Fruit fly (Drosophila melanogaster) whole organism, embryonic: ENCODE measurements around the gene Hr83.

Experiments
- CG10274 ChIP-seq: fragments of 200-800 bp; sonication (Bioruptor generic); optimal IDR thresholded peaks from 3 replicates; lab custom pipeline; 2017; ENCODE audit warnings: missing biosample characterization, mild to moderate bottlenecking, missing genetic modification characterization
- CG11696 ChIP-seq: fragments of 200-800 bp; sonication (Bioruptor generic); IDR thresholded peaks from 2 replicates; pipeline ENCODE4 v1.3.6; 2022; ENCODE audit warnings: missing biosample characterization, missing genetic modification characterization
- CG12104 ChIP-seq: fragments of 200-800 bp; sonication (Bioruptor generic); optimal IDR thresholded peaks from 3 replicates; lab custom pipeline; 2016; ENCODE audit warnings: missing biosample characterization, missing genetic modification characterization
- CG14050 ChIP-seq: fragments of 200-800 bp; sonication (Bioruptor generic); IDR thresholded peaks from 3 replicates; pipeline ENCODE4 v1.3.6; 2022; ENCODE audit warnings: missing biosample characterization, missing genetic modification characterization
- CG15011 ChIP-seq: fragments of 200-800 bp; sonication (Bioruptor generic); optimal IDR thresholded peaks from 3 replicates; lab custom pipeline; 2018; ENCODE audit warnings: missing biosample characterization, mild to moderate bottlenecking, missing genetic modification characterization
- CG15479 ChIP-seq: fragments of 200-800 bp; sonication (Bioruptor generic); optimal IDR thresholded peaks from 3 replicates; lab custom pipeline; 2019; ENCODE audit warnings: missing biosample characterization, mild to moderate bottlenecking, missing genetic modification characterization, moderate library complexity
- CG16813 ChIP-seq: fragments of 200-800 bp; sonication (Bioruptor generic); IDR thresholded peaks from 3 replicates; pipeline ENCODE4 v1.3.6; 2022; ENCODE audit warnings: missing biosample characterization, missing genetic modification characterization; ENCODE audit not compliant: partially characterized antibody
- CG2199 ChIP-seq: fragments of 200-800 bp; sonication (Bioruptor generic); IDR thresholded peaks from 3 replicates; pipeline ENCODE4 v1.3.6; 2022; ENCODE audit warnings: missing biosample characterization, missing genetic modification characterization
- CG2202 ChIP-seq: fragments of 200-800 bp; sonication (Bioruptor generic); optimal IDR thresholded peaks from 2 replicates; lab custom pipeline; 2018; ENCODE audit warnings: missing biosample characterization, mild to moderate bottlenecking, missing genetic modification characterization
- CG31388 ChIP-seq: fragments of 200-800 bp; sonication (Bioruptor generic); optimal IDR thresholded peaks from 2 replicates; lab custom pipeline; 2016; ENCODE audit warnings: missing biosample characterization, missing genetic modification characterization
- CG33557 ChIP-seq: fragments of 200-800 bp; sonication (Bioruptor generic); optimal IDR thresholded peaks from 2 replicates; lab custom pipeline; 2019; ENCODE audit warnings: missing biosample characterization, mild to moderate bottlenecking, missing genetic modification characterization, moderate library complexity
- CG3726 ChIP-seq: fragments of 200-800 bp; sonication (Bioruptor generic); IDR thresholded peaks from 3 replicates; pipeline ENCODE4, ENCODE4 v1.3.6; 2022; ENCODE audit warnings: missing biosample characterization, missing genetic modification characterization
- CG4360 ChIP-seq: fragments of 200-800 bp; sonication (Bioruptor generic); IDR thresholded peaks from 2 replicates; pipeline ENCODE4 v1.3.6; 2022; ENCODE audit warnings: missing biosample characterization, missing genetic modification characterization
- CG6175 ChIP-seq: fragments of 200-800 bp; sonication (Bioruptor generic); IDR thresholded peaks from 3 replicates; pipeline ENCODE4 v1.3.6; 2022; ENCODE audit warnings: missing biosample characterization, missing genetic modification characterization
- CG7556 ChIP-seq: fragments of 200-800 bp; sonication (Bioruptor generic); optimal IDR thresholded peaks from 2 replicates; lab custom pipeline; 2017; ENCODE audit warnings: missing biosample characterization, mild to moderate bottlenecking, missing genetic modification characterization
- CG8089 ChIP-seq: fragments of 200-800 bp; sonication (Bioruptor generic); optimal IDR thresholded peaks from 3 replicates; lab custom pipeline; 2016; ENCODE audit warnings: missing biosample characterization, missing genetic modification characterization
- CG8478 ChIP-seq: fragments of >200 bp; optimal IDR thresholded peaks from 2 replicates; lab custom pipeline; 2018
- Dp ChIP-seq: fragments of 200-800 bp; sonication (Bioruptor generic); optimal IDR thresholded peaks from 2 replicates; lab custom pipeline; 2018; ENCODE audit warnings: missing biosample characterization, mild to moderate bottlenecking, missing genetic modification characterization, moderate library complexity
- Elba2 ChIP-seq: fragments of 200-800 bp; sonication (Bioruptor generic); optimal IDR thresholded peaks from 3 replicates; lab custom pipeline; 2016; ENCODE audit warnings: missing biosample characterization, missing genetic modification characterization
- Fer3 ChIP-seq: fragments of 200-800 bp; sonication (Bioruptor generic); optimal IDR thresholded peaks from 2 replicates; lab custom pipeline; 2018; ENCODE audit warnings: missing biosample characterization, mild to moderate bottlenecking, missing genetic modification characterization, moderate library complexity
- HmgZ ChIP-seq: fragments of 200-800 bp; sonication (Bioruptor generic); optimal IDR thresholded peaks from 2 replicates; lab custom pipeline; 2018; ENCODE audit warnings: missing biosample characterization, mild to moderate bottlenecking, missing genetic modification characterization
- Hmx ChIP-seq: fragments of 200-800 bp; sonication (Bioruptor generic); optimal IDR thresholded peaks from 2 replicates; lab custom pipeline; 2016; ENCODE audit warnings: missing biosample characterization, missing genetic modification characterization
- Hr78 ChIP-seq, 2 experiments: fragments of 200-800 bp in 1 of 2; fragments of >200 bp in 1 of 2; sonication (Bioruptor generic) in 1 of 2; optimal IDR thresholded peaks; 2 replicates each; lab custom pipeline; 2017 to 2019; ENCODE audit warnings: missing biosample characterization in 2 of 2, missing genetic modification characterization in 2 of 2, mild to moderate bottlenecking in 1 of 2, moderate library complexity in 1 of 2
- Lhr ChIP-seq: fragments of 200-800 bp; sonication (Bioruptor generic); optimal IDR thresholded peaks from 3 replicates; lab custom pipeline; 2017; ENCODE audit warnings: mild to moderate bottlenecking, missing biosample characterization, missing genetic modification reagents, missing genetic modification characterization
- Opbp ChIP-seq: fragments of 200-800 bp; sonication (Bioruptor generic); IDR thresholded peaks from 3 replicates; pipeline ENCODE4 v1.3.6; 2022; ENCODE audit warnings: missing biosample characterization, missing genetic modification characterization; ENCODE audit not compliant: partially characterized antibody
- Optix ChIP-seq: fragments of 200-800 bp; sonication (Bioruptor generic); IDR thresholded peaks from 3 replicates; pipeline ENCODE4 v1.3.6; 2022; ENCODE audit warnings: missing biosample characterization, missing genetic modification characterization
- Poxn ChIP-seq: fragments of 200-800 bp; sonication (Bioruptor generic); IDR thresholded peaks from 2 replicates; pipeline ENCODE4 v1.3.6; 2022; ENCODE audit warnings: missing biosample characterization, missing genetic modification characterization
- Scr ChIP-seq: fragments of 200-800 bp; sonication (Bioruptor generic); IDR thresholded peaks from 2 replicates; pipeline ENCODE4 v1.3.6; 2022; ENCODE audit warnings: missing biosample characterization, missing genetic modification characterization; ENCODE audit not compliant: partially characterized antibody
- Sry-δ ChIP-seq: fragments of 200-800 bp; sonication (Bioruptor generic); optimal IDR thresholded peaks from 2 replicates; lab custom pipeline; 2016; ENCODE audit warnings: missing biosample characterization, missing genetic modification characterization
- TFAM ChIP-seq: fragments of 200-800 bp; sonication (Bioruptor generic); optimal IDR thresholded peaks from 2 replicates; lab custom pipeline; 2017; ENCODE audit warnings: missing biosample characterization, missing genetic modification characterization, inconsistent platforms
- bab2 ChIP-seq: fragments of 200-800 bp; sonication (Bioruptor generic); optimal IDR thresholded peaks from 2 replicates; lab custom pipeline; 2016; ENCODE audit warnings: missing biosample characterization, missing genetic modification characterization
- bbx ChIP-seq: fragments of 200-800 bp; sonication (Bioruptor generic); IDR thresholded peaks from 2 replicates; pipeline ENCODE4 v1.3.6; 2022; ENCODE audit warnings: missing biosample characterization, missing genetic modification characterization; ENCODE audit not compliant: partially characterized antibody
- bigmax ChIP-seq: fragments of 200-800 bp; sonication (Bioruptor generic); optimal IDR thresholded peaks from 2 replicates; lab custom pipeline; 2018; ENCODE audit warnings: missing biosample characterization, mild to moderate bottlenecking, missing genetic modification characterization
- dm ChIP-seq: fragments of 200-800 bp; sonication (Bioruptor generic); optimal IDR thresholded peaks from 3 replicates; lab custom pipeline; 2016; ENCODE audit warnings: missing biosample characterization, missing genetic modification characterization
- dysf ChIP-seq: fragments of 200-800 bp; sonication (Bioruptor generic); IDR thresholded peaks from 3 replicates; pipeline ENCODE4 v1.3.6; 2022; ENCODE audit warnings: missing biosample characterization, missing genetic modification characterization
- fru ChIP-seq: fragments of >200 bp; optimal IDR thresholded peaks from 2 replicates; lab custom pipeline; 2017
- gem ChIP-seq: fragments of 200-800 bp; sonication (Bioruptor generic); optimal IDR thresholded peaks from 2 replicates; lab custom pipeline; 2019; ENCODE audit warnings: missing biosample characterization, mild to moderate bottlenecking, missing genetic modification characterization, moderate library complexity
- her ChIP-seq: fragments of 200-800 bp; sonication (Bioruptor generic); optimal IDR thresholded peaks from 2 replicates; lab custom pipeline; 2016; ENCODE audit warnings: missing biosample characterization, missing genetic modification characterization
- hth ChIP-seq: fragments of >200 bp; optimal IDR thresholded peaks from 2 replicates; lab custom pipeline; 2017; ENCODE audit warnings: inconsistent platforms
- jigr1 ChIP-seq: fragments of 200-800 bp; sonication (Bioruptor generic); IDR thresholded peaks from 3 replicates; pipeline ENCODE4 v1.3.6; 2022; ENCODE audit warnings: missing biosample characterization, missing genetic modification characterization
- jumu ChIP-seq: fragments of 200-800 bp; sonication (Bioruptor generic); optimal IDR thresholded peaks from 3 replicates; lab custom pipeline; 2016; ENCODE audit warnings: missing biosample characterization, missing genetic modification characterization
- lilli ChIP-seq: fragments of 200-800 bp; sonication (Bioruptor generic); optimal IDR thresholded peaks from 3 replicates; lab custom pipeline; 2016; ENCODE audit warnings: missing biosample characterization, missing genetic modification characterization
- lov ChIP-seq, 2 experiments: fragments of 200-800 bp in 1 of 2; fragments of >200 bp in 1 of 2; sonication (Bioruptor generic) in 1 of 2; IDR thresholded peaks in 1 of 2; optimal IDR thresholded peaks in 1 of 2; 2 replicates in 1 of 2; 3 replicates in 1 of 2; pipeline versions ENCODE4 v1.3.6 to Lab custom; 2017 to 2022; ENCODE audit warnings: missing biosample characterization in 1 of 2, missing genetic modification characterization in 1 of 2
- luna ChIP-seq: fragments of 200-800 bp; sonication (Bioruptor generic); optimal IDR thresholded peaks from 2 replicates; lab custom pipeline; 2016; ENCODE audit warnings: missing biosample characterization, missing genetic modification characterization
- nom ChIP-seq: fragments of 200-800 bp; sonication (Bioruptor generic); optimal IDR thresholded peaks from 2 replicates; lab custom pipeline; 2017; ENCODE audit warnings: missing biosample characterization, missing genetic modification characterization, mild to moderate bottlenecking, moderate library complexity, missing genetic modification reagents
- pros ChIP-seq: fragments of 200-800 bp; sonication (Bioruptor generic); optimal IDR thresholded peaks from 3 replicates; lab custom pipeline; 2019; ENCODE audit warnings: missing biosample characterization, mild to moderate bottlenecking, missing genetic modification characterization, moderate library complexity
- sens-2 ChIP-seq: fragments of 200-800 bp; sonication (Bioruptor generic); IDR thresholded peaks from 2 replicates; pipeline ENCODE4 v1.3.6; 2022; ENCODE audit warnings: missing biosample characterization, missing genetic modification characterization
- sim ChIP-seq: fragments of 200-800 bp; sonication (Bioruptor generic); IDR thresholded peaks from 2 replicates; pipeline ENCODE4 v1.3.6; 2022; ENCODE audit warnings: missing biosample characterization, missing genetic modification characterization
- stwl ChIP-seq: fragments of 200-800 bp; sonication (Bioruptor generic); optimal IDR thresholded peaks from 3 replicates; lab custom pipeline; 2018; ENCODE audit warnings: missing biosample characterization, mild to moderate bottlenecking, missing genetic modification characterization, moderate library complexity
- tup ChIP-seq: fragments of 200-800 bp; sonication (Bioruptor generic); optimal IDR thresholded peaks from 2 replicates; lab custom pipeline; 2016; ENCODE audit warnings: missing biosample characterization, mild to moderate bottlenecking, missing genetic modification characterization, moderate library complexity
- twi ChIP-seq: fragments of 200-800 bp; optimal IDR thresholded peaks from 2 replicates; lab custom pipeline; 2019; ENCODE audit warnings: missing biosample characterization, mild to moderate bottlenecking, missing genetic modification characterization, moderate library complexity
- wdn ChIP-seq: fragments of 200-800 bp; sonication (Bioruptor generic); IDR thresholded peaks from 2 replicates; pipeline ENCODE4 v1.3.6; 2022; ENCODE audit warnings: missing biosample characterization, missing genetic modification characterization

The Hr83 gene

DNA sequence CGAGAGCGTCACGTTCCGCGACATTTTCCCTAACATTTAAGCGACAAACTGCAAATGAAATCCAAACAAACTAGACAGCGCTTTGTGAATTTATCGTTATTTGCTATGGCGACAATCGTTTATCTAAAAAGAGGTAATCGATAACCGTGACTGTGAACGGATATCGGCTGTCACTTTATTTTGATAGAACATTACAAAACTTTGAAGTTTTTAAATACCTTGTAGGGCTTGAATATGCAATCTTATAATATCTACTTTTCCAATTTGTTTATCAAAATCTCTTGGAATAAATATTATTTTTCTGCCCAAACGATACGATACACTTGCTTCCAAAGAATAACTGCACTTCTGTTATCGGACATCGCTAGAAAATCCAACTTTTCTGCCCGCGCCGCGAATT is 31.1 kb downstream of the Hr83 start, which contains the start of the genes CG1024 and TfIIFalpha (continued):
- TF ChIP-seq bbx (GFP tag; lab: Robert Waterston, UW) (peak; percentile 77), her (GFP tag; lab: Kevin White, UChicago) (no peak), nom (GFP tag; lab: Kevin White, UChicago) (no peak), jumu (GFP tag; lab: Kevin White, UChicago) (no peak), jigr1 (GFP tag; lab: Robert Waterston, UW) (no peak), HmgZ (peak; percentile 44), CG15011 (GFP tag; lab: Kevin White, UChicago) (no peak), stwl (tag; lab: Kevin White, UChicago) (peak; percentile 84), Elba2 (no peak), CG2199 (GFP tag; lab: Robert Waterston, UW) (no peak), CG8478 (lab: Kevin White, UChicago) (no peak), CG2202 (tag; lab: Kevin White, UChicago) (no peak), Hmx (GFP tag; lab: Kevin White, UChicago) (no peak), gem (tag; lab: Kevin White, UChicago) (no peak), fru (no peak), Opbp (GFP tag; lab: Robert Waterston, UW) (peak; percentile 79), CG4360 (GFP tag; lab: Robert Waterston, UW) (no peak), pros (GFP tag; lab: Kevin White, UChicago) (no peak), bigmax (GFP tag; lab: Kevin White, UChicago) (no peak), CG6175 (no peak), CG10274 (GFP tag; lab: Kevin White, UChicago) (no peak), CG14050 (GFP tag; lab: Robert Waterston, UW) (no peak), tup (GFP tag; lab: Kevin White, UChicago) (no peak), Scr (GFP tag; lab: Robert Waterston, UW) (peak; percentile 90), luna (no peak), Fer3 (no peak), CG7556 (GFP tag; lab: Kevin White, UChicago) (no peak), CG31388 (no peak), hth (no peak), lov (optimal IDR thresholded peaks at IDR 0.05; lab: Kevin White, UChicago) (no peak), lov (GFP tag; IDR thresholded peaks at IDR 0.05; lab: Robert Waterston, UW) (no peak), TFAM (GFP tag; lab: Kevin White, UChicago) (no peak), lilli (GFP tag; lab: Kevin White, UChicago) (peak; percentile 20), sens-2 (GFP tag; lab: Robert Waterston, UW) (no peak), Sry-δ (GFP tag; lab: Kevin White, UChicago) (peak; percentile 86), CG16813 (peak; percentile 86), Hr78 (GFP tag; optimal IDR thresholded peaks at IDR 0.05; lab: Kevin White, UChicago) (no peak), CG12104 (GFP tag; lab: Kevin White, UChicago) (no peak), twi (tag; lab: Kevin White, UChicago) (no peak), CG11696 (GFP tag; lab: Robert Waterston, UW) (no peak), sim (GFP tag; lab: Robert Waterston, UW) (no peak), wdn (GFP tag; lab: Robert Waterston, UW) (no peak), dysf (no peak), CG8089 (peak; percentile 6), Optix (no peak), bab2 (GFP tag; lab: Kevin White, UChicago) (no peak), CG15479 (GFP tag; lab: Kevin White, UChicago) (no peak), Lhr (GFP tag; lab: Kevin White, UChicago) (no peak), CG33557 (peak; percentile 1), CG3726 (GFP tag; lab: Robert Waterston, UW) (no peak), dm (GFP tag; lab: Kevin White, UChicago) (peak; percentile 31), Poxn (GFP tag; lab: Robert Waterston, UW) (no peak), Dp (GFP tag; lab: Kevin White, UChicago) (peak; percentile 55)
